Worm (Caenorhabditis elegans): ENCODE results near the gene dgk-3.

DNA sequence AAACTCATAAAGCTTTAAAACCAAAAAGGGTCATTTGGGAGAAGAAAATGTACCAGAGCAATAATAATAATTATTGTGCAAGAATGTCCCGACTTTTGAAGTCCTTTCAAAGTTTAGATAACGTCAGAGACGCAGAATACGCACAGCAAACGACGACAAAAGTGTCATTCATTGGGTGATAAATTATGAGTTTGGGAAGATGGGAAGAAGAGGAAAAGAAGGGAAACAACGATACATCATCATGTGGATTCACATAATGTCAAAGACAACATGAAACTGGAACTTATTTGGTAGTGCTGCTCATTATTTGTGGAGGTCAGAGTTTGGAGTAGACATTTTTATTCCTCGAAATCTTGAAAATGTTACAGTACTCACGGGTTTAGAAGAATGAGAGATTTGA lies 15.0 kb downstream of the dgk-3 start:
- TF ChIP-seq lin-39 (tag; optimal IDR thresholded peaks at IDR 0.05) = no peak
- no peak for TF ChIP-seq zag-1 (tag; optimal IDR thresholded peaks at IDR 0.05)
- no peak for TF ChIP-seq mdl-1 (tag; optimal IDR thresholded peaks at IDR 0.05)
- no peak for TF ChIP-seq ceh-82 (tag; optimal IDR thresholded peaks at IDR 0.05)
- TF ChIP-seq T20F7.1 (GFP tag; optimal IDR thresholded peaks at IDR 0.05) = no peak
- no peak for TF ChIP-seq nhr-25 (tag; optimal IDR thresholded peaks at IDR 0.05; ENCODE audit: borderline replicate concordance, insufficient read depth)
- no peak for TF ChIP-seq ces-1 (GFP tag; optimal IDR thresholded peaks at IDR 0.05)
- TF ChIP-seq ama-1 (optimal IDR thresholded peaks at IDR 0.05) = no peak

Data from whole organism, L4 larva.